Fruit fly (Drosophila melanogaster) whole organism, embryonic: ENCODE data around the gene Crtc.

Source experiments
- B-H2 ChIP-seq: fragments of 200-800 bp; sonication (Bioruptor generic); optimal IDR thresholded peaks from 2 replicates; lab custom pipeline; 2018; ENCODE audit warnings: missing biosample characterization, mild to moderate bottlenecking, missing genetic modification characterization
- CG10147 ChIP-seq: fragments of 200-800 bp; sonication (Bioruptor generic); optimal IDR thresholded peaks from 2 replicates; lab custom pipeline; 2019; ENCODE audit warnings: missing biosample characterization, mild to moderate bottlenecking, missing genetic modification characterization, moderate library complexity
- CG10209 ChIP-seq: fragments of 200-800 bp; sonication (Bioruptor generic); optimal IDR thresholded peaks from 3 replicates; lab custom pipeline; 2017; ENCODE audit warnings: missing biosample characterization, mild to moderate bottlenecking, missing genetic modification characterization, missing genetic modification reagents
- CG10267 ChIP-seq: fragments of 200-800 bp; sonication (Bioruptor generic); optimal IDR thresholded peaks from 2 replicates; lab custom pipeline; 2018; ENCODE audit warnings: missing biosample characterization, mild to moderate bottlenecking, missing genetic modification characterization, moderate library complexity
- CG10321 ChIP-seq: fragments of 200-800 bp; sonication (Bioruptor generic); IDR thresholded peaks from 2 replicates; pipeline ENCODE4 v1.3.6; 2022; ENCODE audit warnings: missing biosample characterization, missing genetic modification characterization
- CG11247 ChIP-seq: fragments of 200-800 bp; sonication (Bioruptor generic); IDR thresholded peaks from 2 replicates; pipeline ENCODE4 v1.3.6; 2022; ENCODE audit warnings: missing biosample characterization, missing genetic modification characterization
- CG12071 ChIP-seq: fragments of 200-800 bp; sonication (Bioruptor generic); optimal IDR thresholded peaks from 3 replicates; lab custom pipeline; 2018; ENCODE audit warnings: missing biosample characterization, mild to moderate bottlenecking, missing genetic modification characterization
- CG12236 ChIP-seq: fragments of 200-800 bp; sonication (Bioruptor generic); optimal IDR thresholded peaks from 2 replicates; lab custom pipeline; 2016; ENCODE audit warnings: missing biosample characterization, missing genetic modification characterization
- CG12299 ChIP-seq: fragments of 200-800 bp; sonication (Bioruptor generic); optimal IDR thresholded peaks from 2 replicates; lab custom pipeline; 2018; ENCODE audit warnings: missing biosample characterization, mild to moderate bottlenecking, missing genetic modification characterization
- CG13287 ChIP-seq: fragments of 200-800 bp; sonication (Bioruptor generic); IDR thresholded peaks from 2 replicates; pipeline ENCODE4 v1.3.6; 2022; ENCODE audit warnings: missing biosample characterization, missing genetic modification characterization; ENCODE audit not compliant: partially characterized antibody
- CG14667 ChIP-seq: fragments of 200-800 bp; sonication (Bioruptor generic); IDR thresholded peaks from 2 replicates; pipeline ENCODE4 v1.3.6; 2022; ENCODE audit warnings: missing biosample characterization, missing genetic modification characterization
- CG14965 ChIP-seq: fragments of 200-800 bp; sonication (Bioruptor generic); optimal IDR thresholded peaks from 2 replicates; lab custom pipeline; 2016; ENCODE audit warnings: missing biosample characterization, missing genetic modification characterization, borderline replicate concordance
- CG15073 ChIP-seq: fragments of 200-800 bp; sonication (Bioruptor generic); optimal IDR thresholded peaks from 2 replicates; lab custom pipeline; 2016; ENCODE audit warnings: missing biosample characterization, missing genetic modification characterization
- CG15601 ChIP-seq: fragments of 200-800 bp; sonication (Bioruptor generic); optimal IDR thresholded peaks from 3 replicates; lab custom pipeline; 2019; ENCODE audit warnings: missing biosample characterization, mild to moderate bottlenecking, missing genetic modification characterization, moderate library complexity
- CG15696 ChIP-seq: fragments of 200-800 bp; sonication (Bioruptor generic); optimal IDR thresholded peaks from 2 replicates; lab custom pipeline; 2019; ENCODE audit warnings: missing biosample characterization, mild to moderate bottlenecking, missing genetic modification characterization, moderate library complexity
- CG1602 ChIP-seq: fragments of 200-800 bp; sonication (Bioruptor generic); optimal IDR thresholded peaks from 3 replicates; lab custom pipeline; 2016; ENCODE audit warnings: missing biosample characterization, missing genetic modification characterization
- CG17802 ChIP-seq: fragments of 200-800 bp; sonication (Bioruptor generic); optimal IDR thresholded peaks from 2 replicates; lab custom pipeline; 2018; ENCODE audit warnings: missing biosample characterization, mild to moderate bottlenecking, missing genetic modification characterization, moderate library complexity
- CG1832 ChIP-seq: fragments of 200-800 bp; sonication (Bioruptor generic); optimal IDR thresholded peaks from 2 replicates; lab custom pipeline; 2017; ENCODE audit warnings: missing biosample characterization, mild to moderate bottlenecking, missing genetic modification characterization, inconsistent platforms
- CG18599 ChIP-seq: fragments of 200-800 bp; sonication (Bioruptor generic); optimal IDR thresholded peaks from 3 replicates; lab custom pipeline; 2017; ENCODE audit warnings: missing biosample characterization, missing genetic modification characterization, mild to moderate bottlenecking, moderate library complexity, missing genetic modification reagents
- CG2129 ChIP-seq: fragments of 200-800 bp; sonication (Bioruptor generic); IDR thresholded peaks from 2 replicates; pipeline ENCODE4 v1.3.6; 2022; ENCODE audit warnings: missing biosample characterization, missing genetic modification characterization; ENCODE audit not compliant: partially characterized antibody
- CG3281 ChIP-seq: fragments of 200-800 bp; sonication (Bioruptor generic); optimal IDR thresholded peaks from 3 replicates; lab custom pipeline; 2017; ENCODE audit warnings: missing biosample characterization, mild to moderate bottlenecking, missing genetic modification characterization
- CG4328 ChIP-seq: fragments of 200-800 bp; sonication (Bioruptor generic); optimal IDR thresholded peaks from 3 replicates; lab custom pipeline; 2017; ENCODE audit warnings: missing biosample characterization, missing genetic modification reagents, missing genetic modification characterization
- CG4820 ChIP-seq: fragments of 200-800 bp; sonication (Bioruptor generic); optimal IDR thresholded peaks from 3 replicates; lab custom pipeline; 2016; ENCODE audit warnings: missing biosample characterization, missing genetic modification characterization
- CG6813 ChIP-seq: fragments of 200-800 bp; sonication (Bioruptor generic); optimal IDR thresholded peaks from 2 replicates; lab custom pipeline; 2017; ENCODE audit warnings: missing biosample characterization, missing genetic modification characterization, mild to moderate bottlenecking, moderate library complexity, missing genetic modification reagents
- CG7556 ChIP-seq: fragments of 200-800 bp; sonication (Bioruptor generic); optimal IDR thresholded peaks from 2 replicates; lab custom pipeline; 2017; ENCODE audit warnings: missing biosample characterization, mild to moderate bottlenecking, missing genetic modification characterization
- CG9215 ChIP-seq: fragments of 200-800 bp; sonication (Bioruptor generic); IDR thresholded peaks from 2 replicates; pipeline ENCODE4 v1.3.6; 2022; ENCODE audit warnings: missing biosample characterization, missing genetic modification characterization
- Fer1 ChIP-seq: fragments of 200-800 bp; sonication (Bioruptor generic); optimal IDR thresholded peaks from 2 replicates; lab custom pipeline; 2017; ENCODE audit warnings: missing biosample characterization, mild to moderate bottlenecking, missing genetic modification characterization
- Hr51 ChIP-seq, 2 experiments: fragments of 200-800 bp; sonication (Bioruptor generic); optimal IDR thresholded peaks; 2 replicates in 1 of 2; 3 replicates in 1 of 2; lab custom pipeline; 2016 to 2018; ENCODE audit warnings: missing biosample characterization in 2 of 2, missing genetic modification characterization in 2 of 2, mild to moderate bottlenecking in 1 of 2, moderate library complexity in 1 of 2
- MTF-1 ChIP-seq: fragments of 200-800 bp; sonication (Bioruptor generic); optimal IDR thresholded peaks from 2 replicates; lab custom pipeline; 2018; ENCODE audit warnings: missing biosample characterization, mild to moderate bottlenecking, missing genetic modification characterization, borderline replicate concordance
- Med ChIP-seq: fragments of 200-800 bp; sonication (Bioruptor generic); peaks from one replicate; lab custom pipeline; 2016; ENCODE audit warnings: missing biosample characterization, missing genetic modification characterization, mild to moderate bottlenecking, inconsistent platforms, moderate library complexity
- Poxn ChIP-seq: fragments of 200-800 bp; sonication (Bioruptor generic); IDR thresholded peaks from 2 replicates; pipeline ENCODE4 v1.3.6; 2022; ENCODE audit warnings: missing biosample characterization, missing genetic modification characterization
- Six4 ChIP-seq: fragments of 200-800 bp; sonication (Bioruptor generic); optimal IDR thresholded peaks from 2 replicates; lab custom pipeline; 2016; ENCODE audit warnings: missing biosample characterization, missing genetic modification characterization
- Stat92E ChIP-seq, 3 experiments: fragments of >200 bp in 2 of 3; fragments of 200-800 bp in 1 of 3; sonication (Bioruptor generic) in 1 of 3; optimal IDR thresholded peaks; 2 replicates each; lab custom pipeline; 2017 to 2019; ENCODE audit warnings: missing biosample characterization in 3 of 3, missing genetic modification characterization in 3 of 3, mild to moderate bottlenecking in 1 of 3, moderate library complexity in 1 of 3
- ab ChIP-seq: fragments of 200-800 bp; sonication (Bioruptor generic); optimal IDR thresholded peaks from 2 replicates; lab custom pipeline; 2016; ENCODE audit warnings: missing biosample characterization, missing genetic modification characterization
- abd-A ChIP-seq: fragments of 200-800 bp; sonication (Bioruptor generic); optimal IDR thresholded peaks from 3 replicates; lab custom pipeline; 2019; ENCODE audit warnings: missing biosample characterization, mild to moderate bottlenecking, missing genetic modification characterization, moderate library complexity
- aop ChIP-seq: fragments of 200-800 bp; sonication (Bioruptor generic); IDR thresholded peaks from 2 replicates; pipeline ENCODE4 v1.3.6; 2022; ENCODE audit warnings: missing biosample characterization, missing genetic modification characterization
- br ChIP-seq: fragments of >200 bp; optimal IDR thresholded peaks from 2 replicates; lab custom pipeline; 2017
- cwo ChIP-seq: fragments of 200-800 bp; sonication (Bioruptor generic); optimal IDR thresholded peaks from 3 replicates; lab custom pipeline; 2017; ENCODE audit warnings: missing biosample characterization, missing genetic modification characterization, mild to moderate bottlenecking, moderate library complexity, missing genetic modification reagents
- dati ChIP-seq: fragments of 200-800 bp; sonication (Bioruptor generic); IDR thresholded peaks from 2 replicates; pipeline ENCODE4 v1.3.6; 2022; ENCODE audit warnings: missing biosample characterization, missing genetic modification characterization
- dysf ChIP-seq: fragments of 200-800 bp; sonication (Bioruptor generic); IDR thresholded peaks from 3 replicates; pipeline ENCODE4 v1.3.6; 2022; ENCODE audit warnings: missing biosample characterization, missing genetic modification characterization
- fru ChIP-seq: fragments of >200 bp; optimal IDR thresholded peaks from 2 replicates; lab custom pipeline; 2017
- gcm ChIP-seq: fragments of 200-800 bp; sonication (Bioruptor generic); optimal IDR thresholded peaks from 2 replicates; lab custom pipeline; 2019; ENCODE audit warnings: missing biosample characterization, mild to moderate bottlenecking, missing genetic modification characterization, moderate library complexity
- gro ChIP-seq: fragments of 200-800 bp; sonication (Bioruptor generic); optimal IDR thresholded peaks from 2 replicates; lab custom pipeline; 2016; ENCODE audit warnings: missing biosample characterization, missing genetic modification characterization
- hb ChIP-seq: fragments of 200-800 bp; sonication (Bioruptor generic); IDR thresholded peaks from 3 replicates; pipeline ENCODE4 v1.3.6; 2022; ENCODE audit warnings: missing biosample characterization, missing genetic modification characterization; ENCODE audit not compliant: partially characterized antibody
- jing ChIP-seq: fragments of 200-800 bp; sonication (Bioruptor generic); optimal IDR thresholded peaks from 2 replicates; lab custom pipeline; 2018; ENCODE audit warnings: missing biosample characterization, mild to moderate bottlenecking, missing genetic modification characterization
- lab ChIP-seq: fragments of 200-800 bp; sonication (Bioruptor generic); optimal IDR thresholded peaks from 3 replicates; lab custom pipeline; 2017; ENCODE audit warnings: missing biosample characterization, missing genetic modification characterization, mild to moderate bottlenecking, moderate library complexity, missing genetic modification reagents
- mld ChIP-seq: fragments of 200-800 bp; sonication (Bioruptor generic); IDR thresholded peaks from 3 replicates; pipeline ENCODE4 v1.3.6; 2022; ENCODE audit warnings: missing biosample characterization, missing genetic modification characterization; ENCODE audit not compliant: partially characterized antibody
- nerfin-2 ChIP-seq: fragments of 200-800 bp; sonication (Bioruptor generic); IDR thresholded peaks from 2 replicates; pipeline ENCODE4 v1.3.6; 2022; ENCODE audit warnings: missing biosample characterization, missing genetic modification characterization; ENCODE audit not compliant: partially characterized antibody
- wor ChIP-seq: fragments of 200-800 bp; sonication (Bioruptor generic); IDR thresholded peaks from 2 replicates; pipeline ENCODE4 v1.3.6; 2022; ENCODE audit warnings: missing biosample characterization, missing genetic modification characterization
- z ChIP-seq: fragments of 200-800 bp; sonication (Bioruptor generic); IDR thresholded peaks from 3 replicates; pipeline ENCODE4 v1.3.6; 2022; ENCODE audit warnings: missing biosample characterization, missing genetic modification characterization

The Crtc gene

dm6 chr3L:17665084-17665576, 3.9 kb downstream of the Crtc start (continued):
- TF ChIP-seq jing (no peak), B-H2 (GFP tag; lab: Kevin White, UChicago) (peak; percentile 17), CG14667 (GFP tag; lab: Robert Waterston, UW) (no peak), gro (GFP tag; lab: Kevin White, UChicago) (peak; percentile 36), CG10321 (GFP tag; lab: Robert Waterston, UW) (0 out of 2 replicates have a peak, but pooled peaks have one; percentile 14), CG11247 (GFP tag; lab: Robert Waterston, UW) (no peak), CG13287 (GFP tag; lab: Robert Waterston, UW) (peak; percentile 22; the same call in 1 of the 2 replicates), CG15073 (GFP tag; lab: Kevin White, UChicago) (no peak), CG6813 (GFP tag; lab: Kevin White, UChicago) (no peak), CG12299 (tag; lab: Kevin White, UChicago) (no peak), hb (GFP tag; lab: Robert Waterston, UW) (no peak), aop (GFP tag; lab: Robert Waterston, UW) (no peak), CG3281 (peak; percentile 30), CG10147 (no peak), CG15601 (tag; lab: Kevin White, UChicago) (no peak), wor (no peak), CG7556 (GFP tag; lab: Kevin White, UChicago) (no peak), cwo (GFP tag; lab: Kevin White, UChicago) (peak; percentile 71), CG12071 (GFP tag; lab: Kevin White, UChicago) (no peak), Stat92E (GFP tag; optimal IDR thresholded peaks at IDR 0.05; lab: Kevin White, UChicago) (no peak), gcm (GFP tag; lab: Kevin White, UChicago) (no peak), CG10209 (no peak), CG1602 (no peak), dysf (GFP tag; lab: Robert Waterston, UW) (no peak), fru (lab: Kevin White, UChicago) (no peak), z (GFP tag; lab: Robert Waterston, UW) (no peak), dati (GFP tag; lab: Robert Waterston, UW) (no peak), CG2129 (no peak), lab (GFP tag; lab: Kevin White, UChicago) (peak; percentile 79), Poxn (GFP tag; lab: Robert Waterston, UW) (no peak), CG17802 (no peak), CG4820 (GFP tag; lab: Kevin White, UChicago) (no peak), ab (GFP tag; lab: Kevin White, UChicago) (no peak), mld (GFP tag; lab: Robert Waterston, UW) (no peak), CG10267 (tag; lab: Kevin White, UChicago) (no peak), CG14965 (GFP tag; lab: Kevin White, UChicago) (no peak), Hr51 (GFP tag; optimal IDR thresholded peaks at IDR 0.05; lab: Kevin White, UChicago) (no peak), CG18599 (GFP tag; lab: Kevin White, UChicago) (peak; percentile 58), CG12236 (GFP tag; lab: Kevin White, UChicago) (no peak), nerfin-2 (GFP tag; lab: Robert Waterston, UW) (no peak), abd-A (tag; lab: Kevin White, UChicago) (peak; percentile 57), MTF-1 (no peak), CG4328 (no peak), CG15696 (tag; lab: Kevin White, UChicago) (no peak), br (no peak), CG1832 (GFP tag; lab: Kevin White, UChicago) (no peak), Med (GFP tag; lab: Kevin White, UChicago) (peak; percentile 85), CG9215 (GFP tag; lab: Robert Waterston, UW) (no peak), Six4 (GFP tag; lab: Kevin White, UChicago) (no peak), Fer1 (peak; percentile 32)
